Worm (Caenorhabditis elegans) whole organism, L3 larva: ENCODE results near the gene nlp-14.

Experiments used
- R02D3.7 ChIP-seq: fragments of 150-350 bp; optimal IDR thresholded peaks from 2 replicates; lab custom pipeline; 2014; ENCODE audit warnings: missing biosample characterization, missing genetic modification characterization
- aly-2 ChIP-seq: fragments of 150-350 bp; optimal IDR thresholded peaks from 2 replicates; lab custom pipeline; 2014; ENCODE audit warnings: missing biosample characterization, missing genetic modification characterization
- ceh-82 ChIP-seq: fragments of 150-350 bp; optimal IDR thresholded peaks from 2 replicates; lab custom pipeline; 2014; ENCODE audit warnings: missing biosample characterization, missing genetic modification characterization
- egl-27 ChIP-seq: sonication (generic microtip); optimal IDR thresholded peaks from 4 replicates; lab custom pipeline; 2017; ENCODE audit warnings: missing biosample characterization, missing genetic modification reagents, missing genetic modification characterization
- elt-3 ChIP-seq, 3 experiments: fragments of 150-350 bp in 1 of 3; sonication (generic microtip) in 2 of 3; optimal IDR thresholded peaks; 2 replicates in 2 of 3; 4 replicates in 1 of 3; lab custom pipeline; 2014 to 2017; ENCODE audit warnings: missing biosample characterization in 3 of 3, missing genetic modification characterization in 3 of 3
- fkh-10 ChIP-seq: sonication (generic microtip); optimal IDR thresholded peaks from 2 replicates; lab custom pipeline; 2017; ENCODE audit warnings: missing biosample characterization, missing genetic modification reagents, missing genetic modification characterization
- fos-1 ChIP-seq: fragments of 150-350 bp; optimal IDR thresholded peaks from 2 replicates; lab custom pipeline; 2014; ENCODE audit warnings: missing biosample characterization, missing genetic modification characterization
- nhr-11 ChIP-seq: fragments of 150-350 bp; optimal IDR thresholded peaks from 2 replicates; lab custom pipeline; 2014; ENCODE audit warnings: missing biosample characterization, missing genetic modification characterization
- nhr-12 ChIP-seq: fragments of 150-350 bp; optimal IDR thresholded peaks from 2 replicates; lab custom pipeline; 2014; ENCODE audit warnings: missing biosample characterization, missing genetic modification characterization
- nhr-28 ChIP-seq: fragments of 150-350 bp; optimal IDR thresholded peaks from 2 replicates; lab custom pipeline; 2014; ENCODE audit warnings: missing biosample characterization, missing genetic modification characterization
- ztf-4 ChIP-seq: fragments of 150-350 bp; optimal IDR thresholded peaks from 2 replicates; lab custom pipeline; 2014; ENCODE audit warnings: missing biosample characterization, missing genetic modification characterization

ce11 chrX:8952007-8952406 lies 32.8 kb upstream of the nlp-14 start:
- TF ChIP-seq ztf-4 (tag; lab: Kevin White, UChicago) (no peak), nhr-11 (tag; lab: Kevin White, UChicago) (no peak), aly-2 (tag; lab: Kevin White, UChicago) (no peak), elt-3 (tag; optimal IDR thresholded peaks at IDR 0.05; lab: Kevin White, UChicago) (no peak), fkh-10 (GFP tag; lab: Kevin White, UChicago) (no peak), egl-27 (no peak), nhr-12 (no peak), R02D3.7 (tag; lab: Kevin White, UChicago) (no peak), nhr-28 (tag; lab: Kevin White, UChicago) (no peak), ceh-82 (tag; lab: Kevin White, UChicago) (no peak), fos-1 (tag; lab: Kevin White, UChicago) (no peak)
